Fruit fly (Drosophila melanogaster) whole organism, prepupa: Measurements from ENCODE around the gene Tnks.

Experiments used
- Blimp-1 ChIP-seq: fragments of 200-800 bp; sonication (Bioruptor generic); optimal IDR thresholded peaks from 3 replicates; lab custom pipeline; 2017; ENCODE audit warnings: missing biosample characterization, missing genetic modification characterization, mild to moderate bottlenecking, moderate library complexity, missing genetic modification reagents
- CG10631 ChIP-seq: fragments of 200-800 bp; sonication (Bioruptor generic); optimal IDR thresholded peaks from 2 replicates; lab custom pipeline; 2016; ENCODE audit warnings: missing biosample characterization, missing genetic modification characterization
- CG10669 ChIP-seq: fragments of 200-800 bp; sonication (Bioruptor generic); optimal IDR thresholded peaks from 3 replicates; lab custom pipeline; 2018; ENCODE audit warnings: missing biosample characterization, mild to moderate bottlenecking, missing genetic modification characterization, moderate library complexity
- CG11762 ChIP-seq: fragments of 200-800 bp; sonication (Bioruptor generic); optimal IDR thresholded peaks from 3 replicates; lab custom pipeline; 2016; ENCODE audit warnings: missing biosample characterization, missing genetic modification characterization; ENCODE audit not compliant: insufficient read depth
- CG15336 ChIP-seq: fragments of 200-800 bp; sonication (Bioruptor generic); IDR thresholded peaks from 2 replicates; pipeline ENCODE4 v1.3.6; 2022; ENCODE audit warnings: missing biosample characterization, missing genetic modification characterization
- CG1621 ChIP-seq: fragments of 200-800 bp; sonication (Bioruptor generic); optimal IDR thresholded peaks from 3 replicates; lab custom pipeline; 2018; ENCODE audit warnings: missing biosample characterization, mild to moderate bottlenecking, missing genetic modification characterization
- CG16779 ChIP-seq: fragments of 200-800 bp; sonication (Bioruptor generic); optimal IDR thresholded peaks from 3 replicates; lab custom pipeline; 2017; ENCODE audit warnings: missing biosample characterization, mild to moderate bottlenecking, missing genetic modification characterization
- CG31627 ChIP-seq: fragments of 200-800 bp; sonication (Bioruptor generic); optimal IDR thresholded peaks from 3 replicates; lab custom pipeline; 2016; ENCODE audit warnings: missing biosample characterization, missing genetic modification characterization
- CG32006 ChIP-seq: fragments of 200-800 bp; sonication (Bioruptor generic); optimal IDR thresholded peaks from 3 replicates; lab custom pipeline; 2017; ENCODE audit warnings: missing biosample characterization, mild to moderate bottlenecking, missing genetic modification characterization
- CG3919 ChIP-seq: fragments of 200-800 bp; sonication (Bioruptor generic); optimal IDR thresholded peaks from 3 replicates; lab custom pipeline; 2016; ENCODE audit warnings: missing biosample characterization, missing genetic modification characterization
- CG4318 ChIP-seq: fragments of 200-800 bp; sonication (Bioruptor generic); optimal IDR thresholded peaks from 3 replicates; lab custom pipeline; 2017; ENCODE audit warnings: missing biosample characterization, mild to moderate bottlenecking, missing genetic modification characterization
- CG6163 ChIP-seq: fragments of 200-800 bp; sonication (Bioruptor generic); IDR thresholded peaks from 3 replicates; pipeline ENCODE4 v1.3.6; 2022; ENCODE audit warnings: missing biosample characterization, missing genetic modification characterization
- CG6276 ChIP-seq: fragments of 200-800 bp; sonication (Bioruptor generic); optimal IDR thresholded peaks from 2 replicates; lab custom pipeline; 2017; ENCODE audit warnings: missing biosample characterization, mild to moderate bottlenecking, missing genetic modification characterization
- CG6792 ChIP-seq: fragments of 200-800 bp; sonication (Bioruptor generic); optimal IDR thresholded peaks from 3 replicates; lab custom pipeline; 2016; ENCODE audit warnings: missing biosample characterization, missing genetic modification characterization
- CG6854 ChIP-seq: fragments of 200-800 bp; sonication (Bioruptor generic); optimal IDR thresholded peaks from 2 replicates; lab custom pipeline; 2017; ENCODE audit warnings: missing biosample characterization, mild to moderate bottlenecking, missing genetic modification characterization
- CG7368 ChIP-seq: fragments of 200-800 bp; sonication (Bioruptor generic); optimal IDR thresholded peaks from 3 replicates; lab custom pipeline; 2016; ENCODE audit warnings: missing biosample characterization, missing genetic modification characterization
- CG8119 ChIP-seq: fragments of 200-800 bp; sonication (Bioruptor generic); IDR thresholded peaks from 3 replicates; pipeline ENCODE4 v1.3.6; 2022; ENCODE audit warnings: missing biosample characterization, missing genetic modification characterization
- CG8319 ChIP-seq: fragments of 200-800 bp; sonication (Bioruptor generic); optimal IDR thresholded peaks from 3 replicates; lab custom pipeline; 2016; ENCODE audit warnings: missing biosample characterization, missing genetic modification characterization
- CG8632 ChIP-seq: fragments of 200-800 bp; sonication (Bioruptor generic); optimal IDR thresholded peaks from 3 replicates; lab custom pipeline; 2016; ENCODE audit warnings: missing biosample characterization, missing genetic modification characterization
- Eip75B ChIP-seq: fragments of 200-800 bp; sonication (Bioruptor generic); optimal IDR thresholded peaks from 3 replicates; lab custom pipeline; 2016; ENCODE audit warnings: missing biosample characterization, missing genetic modification characterization
- Eip78C ChIP-seq: fragments of 200-800 bp; sonication (Bioruptor generic); peaks from one replicate; lab custom pipeline; 2016; ENCODE audit warnings: missing biosample characterization, missing genetic modification characterization
- Eip93F ChIP-seq: fragments of 200-800 bp; sonication (Bioruptor generic); optimal IDR thresholded peaks from 2 replicates; lab custom pipeline; 2016; ENCODE audit warnings: missing biosample characterization, mild to moderate bottlenecking, missing genetic modification characterization
- Ets21C ChIP-seq: fragments of 200-800 bp; sonication (Bioruptor generic); optimal IDR thresholded peaks from 3 replicates; lab custom pipeline; 2016; ENCODE audit warnings: missing biosample characterization, missing genetic modification characterization
- Ets96B ChIP-seq: fragments of 200-800 bp; optimal IDR thresholded peaks from 2 replicates; lab custom pipeline; 2019; ENCODE audit warnings: missing biosample characterization, mild to moderate bottlenecking, missing genetic modification characterization, moderate library complexity
- Gug ChIP-seq: fragments of 200-800 bp; sonication (Bioruptor generic); IDR thresholded peaks from 2 replicates; pipeline ENCODE4 v1.3.6; 2022; ENCODE audit warnings: missing biosample characterization, missing genetic modification characterization
- Hr4 ChIP-seq: fragments of 200-800 bp; sonication (Bioruptor generic); optimal IDR thresholded peaks from 3 replicates; lab custom pipeline; 2016; ENCODE audit warnings: missing biosample characterization, missing genetic modification characterization
- Met ChIP-seq: fragments of 200-800 bp; sonication (Bioruptor generic); optimal IDR thresholded peaks from 3 replicates; lab custom pipeline; 2016; ENCODE audit warnings: missing biosample characterization, missing genetic modification characterization
- OdsH ChIP-seq: fragments of 200-800 bp; sonication (Bioruptor generic); optimal IDR thresholded peaks from 3 replicates; lab custom pipeline; 2016; ENCODE audit warnings: missing biosample characterization, missing genetic modification characterization
- Smox ChIP-seq: fragments of 200-800 bp; sonication (Bioruptor generic); optimal IDR thresholded peaks from 3 replicates; lab custom pipeline; 2016; ENCODE audit warnings: missing biosample characterization, missing genetic modification characterization
- Sox102F ChIP-seq: fragments of 200-800 bp; sonication (Bioruptor generic); optimal IDR thresholded peaks from 2 replicates; lab custom pipeline; 2016; ENCODE audit warnings: missing biosample characterization, mild to moderate bottlenecking, missing genetic modification characterization
- Sox14 ChIP-seq: fragments of 200-800 bp; sonication (Bioruptor generic); optimal IDR thresholded peaks from 3 replicates; lab custom pipeline; 2016; ENCODE audit warnings: missing biosample characterization, missing genetic modification characterization
- Sox15 ChIP-seq: fragments of 200-800 bp; sonication (Bioruptor generic); optimal IDR thresholded peaks from 3 replicates; lab custom pipeline; 2016; ENCODE audit warnings: missing biosample characterization, missing genetic modification characterization
- acj6 ChIP-seq: fragments of 200-800 bp; sonication (Bioruptor generic); optimal IDR thresholded peaks from 3 replicates; lab custom pipeline; 2016; ENCODE audit warnings: missing biosample characterization, missing genetic modification characterization
- dsx ChIP-seq: fragments of 200-800 bp; optimal IDR thresholded peaks from 3 replicates; lab custom pipeline; 2019; ENCODE audit warnings: missing biosample characterization, mild to moderate bottlenecking, missing genetic modification characterization, moderate library complexity; ENCODE audit not compliant: poor library complexity, severe bottlenecking
- eg ChIP-seq: fragments of 200-800 bp; sonication (Bioruptor generic); IDR thresholded peaks from 3 replicates; pipeline ENCODE4 v1.3.6; 2022; ENCODE audit warnings: missing biosample characterization, missing genetic modification characterization
- fd59A ChIP-seq: fragments of 200-800 bp; sonication (Bioruptor generic); optimal IDR thresholded peaks from 2 replicates; lab custom pipeline; 2017; ENCODE audit warnings: missing biosample characterization, mild to moderate bottlenecking, missing genetic modification characterization, missing genetic modification reagents
- fd85E ChIP-seq: fragments of 200-800 bp; sonication (Bioruptor generic); optimal IDR thresholded peaks from 3 replicates; lab custom pipeline; 2016; ENCODE audit warnings: missing biosample characterization, missing genetic modification characterization
- fkh ChIP-seq: fragments of 200-800 bp; sonication (Bioruptor generic); optimal IDR thresholded peaks from 3 replicates; lab custom pipeline; 2017; ENCODE audit warnings: missing biosample characterization, mild to moderate bottlenecking, missing genetic modification characterization, moderate library complexity
- lz ChIP-seq: fragments of 200-800 bp; sonication (Bioruptor generic); optimal IDR thresholded peaks from 3 replicates; lab custom pipeline; 2016; ENCODE audit warnings: missing biosample characterization, missing genetic modification characterization
- net ChIP-seq: fragments of 200-800 bp; sonication (Bioruptor generic); optimal IDR thresholded peaks from 3 replicates; lab custom pipeline; 2016; ENCODE audit warnings: missing biosample characterization, missing genetic modification characterization
- pdm3 ChIP-seq: fragments of 200-800 bp; sonication (Bioruptor generic); optimal IDR thresholded peaks from 3 replicates; lab custom pipeline; 2016; ENCODE audit warnings: missing biosample characterization, missing genetic modification characterization
- spab ChIP-seq: fragments of 200-800 bp; sonication (Bioruptor generic); optimal IDR thresholded peaks from 2 replicates; lab custom pipeline; 2017; ENCODE audit warnings: missing biosample characterization, mild to moderate bottlenecking, missing genetic modification characterization, missing genetic modification reagents
- ss ChIP-seq, 2 experiments: fragments of 200-800 bp; sonication (Bioruptor generic); optimal IDR thresholded peaks; 2 replicates in 1 of 2; 3 replicates in 1 of 2; lab custom pipeline; 2017 to 2018; ENCODE audit warnings: mild to moderate bottlenecking in 2 of 2, missing biosample characterization in 2 of 2, missing genetic modification characterization in 2 of 2, moderate library complexity in 1 of 2
- svp ChIP-seq: fragments of 200-800 bp; sonication (Bioruptor generic); peaks from one replicate; lab custom pipeline; 2016; ENCODE audit warnings: missing biosample characterization, missing genetic modification characterization
- topi ChIP-seq: fragments of 200-800 bp; sonication (Bioruptor generic); optimal IDR thresholded peaks from 3 replicates; lab custom pipeline; 2016; ENCODE audit warnings: missing biosample characterization, missing genetic modification characterization

The Tnks gene

dm6 chr3R:25650417-25650816, 10.7 kb downstream of the Tnks start:
- TF ChIP-seq fd85E (GFP tag; lab: Kevin White, UChicago), result no peak
- TF ChIP-seq CG6276 (GFP tag; lab: Kevin White, UChicago), result no peak
- TF ChIP-seq CG8319 (GFP tag; lab: Kevin White, UChicago), result no peak
- no peak for TF ChIP-seq Ets96B (tag; lab: Kevin White, UChicago)
- TF ChIP-seq Sox15, result no peak
- TF ChIP-seq spab (GFP tag; lab: Kevin White, UChicago), result no peak
- TF ChIP-seq Ets21C (GFP tag; lab: Kevin White, UChicago), result no peak
- TF ChIP-seq CG3919, result no peak
- TF ChIP-seq Eip78C (GFP tag; lab: Kevin White, UChicago), result no peak
- no peak for TF ChIP-seq CG11762 (GFP tag; lab: Kevin White, UChicago)
- TF ChIP-seq CG10669 (GFP tag; lab: Kevin White, UChicago), result no peak

dm6 chr3R:25648258-25648606, 12.9 kb downstream of the Tnks start:
- TF ChIP-seq acj6 (GFP tag; lab: Kevin White, UChicago) (peak; percentile 28), svp (GFP tag; lab: Kevin White, UChicago) (no peak), dsx (peak; percentile 63), CG10669 (GFP tag; lab: Kevin White, UChicago) (peak; percentile 24), Ets96B (tag; lab: Kevin White, UChicago) (no peak), Eip75B (GFP tag; lab: Kevin White, UChicago) (no peak), CG1621 (peak; percentile 38)

DNA sequence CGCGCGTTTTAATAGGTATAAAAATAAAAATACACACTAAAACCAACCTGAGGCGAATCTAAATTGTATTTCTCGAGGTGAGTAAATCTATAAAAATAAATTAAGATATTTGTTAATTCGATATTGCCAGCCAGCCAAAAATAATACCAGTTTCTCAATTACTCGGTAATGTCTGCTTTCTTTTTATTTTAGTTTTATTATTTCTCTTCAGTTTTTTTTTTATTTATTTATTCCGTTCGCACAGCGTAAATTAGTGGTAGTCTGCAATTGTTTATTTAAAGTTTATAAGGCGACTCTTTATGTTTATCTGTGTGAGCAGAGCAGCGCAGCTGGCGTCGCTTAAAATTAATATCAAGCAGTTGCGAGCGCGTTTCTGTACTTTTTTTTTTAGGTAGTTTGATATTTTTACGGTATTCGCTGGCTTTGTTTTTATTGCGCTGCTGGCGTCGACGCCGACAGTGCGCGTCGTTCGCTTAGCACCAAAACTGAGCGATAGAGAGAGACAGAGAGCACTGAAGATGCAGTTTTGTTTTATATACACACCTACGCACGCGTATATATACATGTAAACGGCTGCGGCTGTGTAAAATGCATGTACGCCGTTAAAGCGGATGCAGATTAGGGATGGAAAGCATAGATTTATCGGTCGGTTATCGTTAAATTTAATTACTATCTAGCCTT, 13.4 kb downstream of the Tnks start:
- peak; percentile 81 for TF ChIP-seq dsx
- TF ChIP-seq lz, result peak; percentile 46
- TF ChIP-seq Blimp-1, result no peak
- TF ChIP-seq net (GFP tag; lab: Kevin White, UChicago), result peak; percentile 45
- TF ChIP-seq CG15336 (GFP tag; lab: Robert Waterston, UW), result peak; percentile 68
- peak; percentile 65 to 84 for TF ChIP-seq ss (GFP tag; optimal IDR thresholded peaks at IDR 0.05; lab: Kevin White, UChicago)
- TF ChIP-seq Eip93F (GFP tag; lab: Kevin White, UChicago), result no peak
- TF ChIP-seq fd85E (GFP tag; lab: Kevin White, UChicago), result no peak
- TF ChIP-seq fkh (GFP tag; lab: Kevin White, UChicago), result peak; percentile 72
- peak; percentile 21 for TF ChIP-seq fd59A (GFP tag; lab: Kevin White, UChicago)
- peak; percentile 43 for TF ChIP-seq pdm3 (GFP tag; lab: Kevin White, UChicago)
- peak; percentile 78 for TF ChIP-seq CG8119 (GFP tag; lab: Robert Waterston, UW)
- TF ChIP-seq Met (GFP tag; lab: Kevin White, UChicago), result peak; percentile 43
- TF ChIP-seq eg (GFP tag; lab: Robert Waterston, UW), result peak; percentile 78; the same call in 2 of the 3 replicates
- no peak for TF ChIP-seq Eip75B (GFP tag; lab: Kevin White, UChicago)
- peak; percentile 28 for TF ChIP-seq Sox102F (GFP tag; lab: Kevin White, UChicago)
- peak; percentile 33 for TF ChIP-seq Hr4 (GFP tag; lab: Kevin White, UChicago)
- peak; percentile 5 for TF ChIP-seq CG6792
- peak; percentile 46 for TF ChIP-seq CG32006 (GFP tag; lab: Kevin White, UChicago)
- TF ChIP-seq Ets96B (tag; lab: Kevin White, UChicago), result peak; percentile 66
- TF ChIP-seq CG4318 (GFP tag; lab: Kevin White, UChicago), result no peak
- peak; percentile 19 for TF ChIP-seq CG16779 (tag; lab: Kevin White, UChicago)
- peak; percentile 43 for TF ChIP-seq Sox14 (GFP tag; lab: Kevin White, UChicago)
- peak; percentile 46 for TF ChIP-seq Gug (GFP tag; lab: Robert Waterston, UW)
- peak; percentile 38 for TF ChIP-seq spab (GFP tag; lab: Kevin White, UChicago)
- no peak for TF ChIP-seq Ets21C (GFP tag; lab: Kevin White, UChicago)
- no peak for TF ChIP-seq CG11762 (GFP tag; lab: Kevin White, UChicago)
- TF ChIP-seq CG31627, result no peak
- peak; percentile 15 for TF ChIP-seq CG6854 (GFP tag; lab: Kevin White, UChicago)
- no peak for TF ChIP-seq CG8632 (GFP tag; lab: Kevin White, UChicago)
- TF ChIP-seq CG10631 (GFP tag; lab: Kevin White, UChicago), result no peak
- TF ChIP-seq CG8319 (GFP tag; lab: Kevin White, UChicago), result peak; percentile 43
- TF ChIP-seq CG7368 (GFP tag; lab: Kevin White, UChicago), result peak; percentile 22
- peak; percentile 83 for TF ChIP-seq CG6163 (GFP tag; lab: Robert Waterston, UW)
- TF ChIP-seq topi (GFP tag; lab: Kevin White, UChicago), result peak; percentile 49
- peak; percentile 26 for TF ChIP-seq OdsH (GFP tag; lab: Kevin White, UChicago)
- no peak for TF ChIP-seq Smox (GFP tag; lab: Kevin White, UChicago)
- TF ChIP-seq CG3919, result peak; percentile 39
- peak; percentile 83 for TF ChIP-seq CG1621
